Fruit fly (Drosophila melanogaster) whole organism, embryonic: ENCODE results near the gene miple2.

Experiments used
- Aef1 ChIP-seq: fragments of 200-800 bp; sonication (Bioruptor generic); IDR thresholded peaks from 3 replicates; pipeline ENCODE4 v1.3.6; 2022; ENCODE audit warnings: missing biosample characterization, missing genetic modification characterization
- Antp ChIP-seq: fragments of 200-800 bp; sonication (Bioruptor generic); optimal IDR thresholded peaks from 3 replicates; lab custom pipeline; 2016; ENCODE audit warnings: missing biosample characterization, missing genetic modification characterization
- CG11398 ChIP-seq: fragments of 200-800 bp; sonication (Bioruptor generic); optimal IDR thresholded peaks from 2 replicates; lab custom pipeline; 2016; ENCODE audit warnings: missing biosample characterization, missing genetic modification characterization
- CG1233 ChIP-seq: fragments of 200-800 bp; sonication (Bioruptor generic); optimal IDR thresholded peaks from 4 replicates; lab custom pipeline; 2018; ENCODE audit warnings: missing biosample characterization, mild to moderate bottlenecking, missing genetic modification characterization
- CG15269 ChIP-seq: fragments of 200-800 bp; sonication (Bioruptor generic); optimal IDR thresholded peaks from 2 replicates; lab custom pipeline; 2018; ENCODE audit warnings: missing biosample characterization, mild to moderate bottlenecking, missing genetic modification characterization, moderate library complexity
- CG15479 ChIP-seq: fragments of 200-800 bp; sonication (Bioruptor generic); optimal IDR thresholded peaks from 3 replicates; lab custom pipeline; 2019; ENCODE audit warnings: missing biosample characterization, mild to moderate bottlenecking, missing genetic modification characterization, moderate library complexity
- CG15514 ChIP-seq: fragments of 200-800 bp; sonication (Bioruptor generic); optimal IDR thresholded peaks from 3 replicates; lab custom pipeline; 2017; ENCODE audit warnings: missing biosample characterization, missing genetic modification characterization, mild to moderate bottlenecking, moderate library complexity, missing genetic modification reagents
- CG18619 ChIP-seq: fragments of 200-800 bp; sonication (Bioruptor generic); optimal IDR thresholded peaks from 3 replicates; lab custom pipeline; 2017; ENCODE audit warnings: missing biosample characterization, mild to moderate bottlenecking, missing genetic modification characterization
- CG18764 ChIP-seq: fragments of 200-800 bp; sonication (Bioruptor generic); optimal IDR thresholded peaks from 3 replicates; lab custom pipeline; 2016; ENCODE audit warnings: missing biosample characterization, missing genetic modification characterization
- CG3163 ChIP-seq: fragments of 200-800 bp; sonication (Bioruptor generic); optimal IDR thresholded peaks from 3 replicates; lab custom pipeline; 2016; ENCODE audit warnings: missing biosample characterization, missing genetic modification characterization
- CG33213 ChIP-seq: fragments of 200-800 bp; sonication (Bioruptor generic); optimal IDR thresholded peaks from 3 replicates; lab custom pipeline; 2016; ENCODE audit warnings: missing biosample characterization, missing genetic modification characterization
- CG3407 ChIP-seq: fragments of 200-800 bp; sonication (Bioruptor generic); optimal IDR thresholded peaks from 2 replicates; lab custom pipeline; 2018; ENCODE audit warnings: missing biosample characterization, mild to moderate bottlenecking, missing genetic modification characterization
- CG6254 ChIP-seq: fragments of 200-800 bp; sonication (Bioruptor generic); optimal IDR thresholded peaks from 3 replicates; lab custom pipeline; 2017; ENCODE audit warnings: mild to moderate bottlenecking, missing biosample characterization, missing genetic modification reagents, missing genetic modification characterization
- CG6272 ChIP-seq: fragments of 200-800 bp; sonication (Bioruptor generic); IDR thresholded peaks from 2 replicates; pipeline ENCODE4 v1.3.6; 2022; ENCODE audit warnings: missing biosample characterization, missing genetic modification characterization
- CG6654 ChIP-seq: fragments of 200-800 bp; sonication (Bioruptor generic); optimal IDR thresholded peaks from 2 replicates; lab custom pipeline; 2017; ENCODE audit warnings: missing biosample characterization, mild to moderate bottlenecking, missing genetic modification characterization
- CG6683 ChIP-seq: fragments of 200-800 bp; sonication (Bioruptor generic); optimal IDR thresholded peaks from 2 replicates; lab custom pipeline; 2017; ENCODE audit warnings: missing biosample characterization, mild to moderate bottlenecking, missing genetic modification characterization, missing genetic modification reagents
- CG8924 ChIP-seq: fragments of 200-800 bp; optimal IDR thresholded peaks from 3 replicates; lab custom pipeline; 2019; ENCODE audit warnings: missing biosample characterization, mild to moderate bottlenecking, missing genetic modification characterization, moderate library complexity
- Deaf1 ChIP-seq: fragments of 200-800 bp; optimal IDR thresholded peaks from 3 replicates; lab custom pipeline; 2019; ENCODE audit warnings: missing biosample characterization, mild to moderate bottlenecking, missing genetic modification characterization, moderate library complexity
- Fer1 ChIP-seq: fragments of 200-800 bp; sonication (Bioruptor generic); optimal IDR thresholded peaks from 2 replicates; lab custom pipeline; 2017; ENCODE audit warnings: missing biosample characterization, mild to moderate bottlenecking, missing genetic modification characterization
- H2.0 ChIP-seq: fragments of 200-800 bp; sonication (Bioruptor generic); IDR thresholded peaks from 2 replicates; pipeline ENCODE4 v1.3.6; 2022; ENCODE audit warnings: missing biosample characterization, missing genetic modification characterization
- HHEX ChIP-seq: fragments of 200-800 bp; sonication (Bioruptor generic); optimal IDR thresholded peaks from 3 replicates; lab custom pipeline; 2017; ENCODE audit warnings: missing biosample characterization, mild to moderate bottlenecking, missing genetic modification characterization, missing genetic modification reagents
- Hmr ChIP-seq: fragments of 200-800 bp; sonication (Bioruptor generic); optimal IDR thresholded peaks from 3 replicates; lab custom pipeline; 2017; ENCODE audit warnings: mild to moderate bottlenecking, missing biosample characterization, missing genetic modification reagents, missing genetic modification characterization
- Hr51 ChIP-seq, 2 experiments: fragments of 200-800 bp; sonication (Bioruptor generic); optimal IDR thresholded peaks; 2 replicates in 1 of 2; 3 replicates in 1 of 2; lab custom pipeline; 2016 to 2018; ENCODE audit warnings: missing biosample characterization in 2 of 2, missing genetic modification characterization in 2 of 2, mild to moderate bottlenecking in 1 of 2, moderate library complexity in 1 of 2
- MESR4 ChIP-seq: fragments of 200-800 bp; sonication (Bioruptor generic); optimal IDR thresholded peaks from 2 replicates; lab custom pipeline; 2018; ENCODE audit warnings: missing biosample characterization, mild to moderate bottlenecking, missing genetic modification characterization, moderate library complexity
- NC2β ChIP-seq: fragments of 200-800 bp; sonication (Bioruptor generic); optimal IDR thresholded peaks from 2 replicates; lab custom pipeline; 2016; ENCODE audit warnings: missing biosample characterization, missing genetic modification characterization
- Rfx ChIP-seq: fragments of 200-800 bp; sonication (Bioruptor generic); IDR thresholded peaks from 2 replicates; pipeline ENCODE4 v1.3.6; 2022; ENCODE audit warnings: missing biosample characterization, missing genetic modification characterization
- Sox100B ChIP-seq: fragments of 200-800 bp; sonication (Bioruptor generic); optimal IDR thresholded peaks from 3 replicates; lab custom pipeline; 2018; ENCODE audit warnings: missing biosample characterization, mild to moderate bottlenecking, missing genetic modification characterization
- abd-A ChIP-seq: fragments of 200-800 bp; sonication (Bioruptor generic); optimal IDR thresholded peaks from 3 replicates; lab custom pipeline; 2019; ENCODE audit warnings: missing biosample characterization, mild to moderate bottlenecking, missing genetic modification characterization, moderate library complexity
- ara ChIP-seq: fragments of 200-800 bp; sonication (Bioruptor generic); IDR thresholded peaks from 2 replicates; pipeline ENCODE4 v1.3.6; 2022; ENCODE audit warnings: missing biosample characterization, missing genetic modification characterization
- bbx ChIP-seq: fragments of 200-800 bp; sonication (Bioruptor generic); IDR thresholded peaks from 2 replicates; pipeline ENCODE4 v1.3.6; 2022; ENCODE audit warnings: missing biosample characterization, missing genetic modification characterization; ENCODE audit not compliant: partially characterized antibody
- croc ChIP-seq: fragments of 200-800 bp; sonication (Bioruptor generic); conservative IDR thresholded peaks from 3 replicates; pipeline ENCODE4 v1.3.6; 2022; ENCODE audit warnings: missing biosample characterization, missing genetic modification characterization
- danr ChIP-seq: fragments of 200-800 bp; sonication (Bioruptor generic); IDR thresholded peaks from 2 replicates; pipeline ENCODE4 v1.3.6; 2022; ENCODE audit warnings: missing biosample characterization, missing genetic modification characterization
- gro ChIP-seq: fragments of 200-800 bp; sonication (Bioruptor generic); optimal IDR thresholded peaks from 2 replicates; lab custom pipeline; 2016; ENCODE audit warnings: missing biosample characterization, missing genetic modification characterization
- gsb-n ChIP-seq: fragments of 200-800 bp; sonication (Bioruptor generic); optimal IDR thresholded peaks from 3 replicates; lab custom pipeline; 2018; ENCODE audit warnings: missing biosample characterization, mild to moderate bottlenecking, missing genetic modification characterization
- gt ChIP-seq: fragments of 200-800 bp; sonication (Bioruptor generic); IDR thresholded peaks from 2 replicates; pipeline ENCODE4 v1.3.6; 2022; ENCODE audit warnings: missing biosample characterization, missing genetic modification characterization
- hkb ChIP-seq, 2 experiments: fragments of 200-800 bp in 1 of 2; fragments of >200 bp in 1 of 2; sonication (Bioruptor generic) in 1 of 2; IDR thresholded peaks in 1 of 2; optimal IDR thresholded peaks in 1 of 2; 2 replicates each; pipeline versions ENCODE4 v1.3.6 to Lab custom; 2017 to 2022; ENCODE audit warnings: missing biosample characterization in 1 of 2, missing genetic modification characterization in 1 of 2
- org-1 ChIP-seq: fragments of 200-800 bp; sonication (Bioruptor generic); optimal IDR thresholded peaks from 2 replicates; lab custom pipeline; 2017; ENCODE audit warnings: missing biosample characterization, missing genetic modification characterization
- pan ChIP-seq, 4 experiments: fragments of >200 bp in 3 of 4; fragments of 200-800 bp in 1 of 4; sonication (Bioruptor generic) in 1 of 4; optimal IDR thresholded peaks in 3 of 4; IDR thresholded peaks in 1 of 4; 2 replicates each; pipeline versions ENCODE4 v1.3.6 to Lab custom; 2017 to 2022; ENCODE audit warnings: missing biosample characterization in 2 of 4, missing genetic modification characterization in 2 of 4, mixed read lengths in 1 of 4
- pros ChIP-seq: fragments of 200-800 bp; sonication (Bioruptor generic); optimal IDR thresholded peaks from 3 replicates; lab custom pipeline; 2019; ENCODE audit warnings: missing biosample characterization, mild to moderate bottlenecking, missing genetic modification characterization, moderate library complexity
- pum ChIP-seq: fragments of 200-800 bp; sonication (Bioruptor generic); optimal IDR thresholded peaks from 2 replicates; lab custom pipeline; 2016; ENCODE audit warnings: missing biosample characterization, missing genetic modification characterization
- seq ChIP-seq: fragments of 200-800 bp; sonication (Bioruptor generic); IDR thresholded peaks from 2 replicates; pipeline ENCODE4 v1.3.6; 2022; ENCODE audit warnings: missing biosample characterization, missing genetic modification characterization
- sima ChIP-seq: fragments of 200-800 bp; sonication (Bioruptor generic); optimal IDR thresholded peaks from 2 replicates; lab custom pipeline; 2016; ENCODE audit warnings: missing biosample characterization, missing genetic modification characterization
- sna ChIP-seq: fragments of 200-800 bp; sonication (Bioruptor generic); IDR thresholded peaks from 2 replicates; pipeline ENCODE4 v1.3.6; 2022; ENCODE audit warnings: missing biosample characterization, missing genetic modification characterization; ENCODE audit not compliant: partially characterized antibody
- usp ChIP-seq: fragments of >200 bp; optimal IDR thresholded peaks from 2 replicates; lab custom pipeline; 2017; ENCODE audit warnings: missing biosample characterization, missing genetic modification characterization
- vfl ChIP-seq: fragments of 200-800 bp; sonication (Bioruptor generic); optimal IDR thresholded peaks from 2 replicates; lab custom pipeline; 2016; ENCODE audit warnings: missing biosample characterization, missing genetic modification characterization
- wek ChIP-seq: fragments of 200-800 bp; sonication (Bioruptor generic); optimal IDR thresholded peaks from 3 replicates; lab custom pipeline; 2018; ENCODE audit warnings: missing biosample characterization, mild to moderate bottlenecking, missing genetic modification characterization, moderate library complexity
- zfh1 ChIP-seq: fragments of 200-800 bp; sonication (Bioruptor generic); IDR thresholded peaks from 3 replicates; pipeline ENCODE4 v1.3.6; 2022; ENCODE audit warnings: missing biosample characterization, missing genetic modification characterization

Gene miple2

DNA sequence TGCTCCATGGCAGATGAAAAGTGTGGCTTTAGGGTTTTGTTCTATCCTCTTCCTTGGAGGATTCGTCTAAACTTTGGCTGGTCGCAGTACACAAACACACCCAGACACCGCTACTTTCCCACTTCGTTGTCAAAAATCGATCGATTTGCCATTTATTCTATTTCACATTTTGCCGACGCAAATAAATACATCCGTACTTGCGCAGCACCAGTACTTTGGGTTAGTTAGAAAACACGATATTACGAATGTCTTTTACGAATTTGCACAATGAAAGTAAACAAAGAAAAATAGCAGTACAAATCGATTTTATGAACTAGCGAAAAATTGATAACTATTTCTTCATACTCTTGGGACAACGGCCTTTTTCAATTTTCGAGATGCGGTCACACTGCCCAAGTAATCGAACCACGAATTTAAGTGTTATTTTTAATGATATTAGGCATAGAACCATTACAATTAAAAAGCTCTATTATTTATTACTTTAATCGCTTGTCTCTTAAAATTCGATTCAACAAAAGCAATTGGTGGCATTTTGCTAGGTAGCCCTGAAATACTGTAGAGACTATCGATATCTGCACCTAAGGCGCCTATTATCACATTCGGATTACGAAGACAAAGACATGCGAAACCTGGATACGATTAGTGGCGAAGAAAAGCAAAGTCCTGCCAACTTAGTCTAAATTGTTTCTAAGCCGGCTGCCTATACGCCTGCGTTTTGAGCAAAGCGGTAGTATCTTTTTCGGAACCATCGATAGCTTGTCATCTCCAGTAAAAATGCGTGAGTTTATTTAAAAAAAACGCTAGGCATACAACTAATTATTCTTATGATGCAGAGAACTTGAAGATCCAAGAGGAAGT, 13.2 kb upstream of the miple2 start, which contains the start of the genes DIP2 and wac (continued):
- TF ChIP-seq CG15514 (GFP tag; lab: Kevin White, UChicago) (peak; percentile 97), bbx (GFP tag; lab: Robert Waterston, UW) (peak; percentile 90), CG1233 (GFP tag; lab: Kevin White, UChicago) (peak; percentile 49), Hr51 (GFP tag; optimal IDR thresholded peaks at IDR 0.05; lab: Kevin White, UChicago) (peak in 1 of 2 experiments; percentile 82), NC2β (GFP tag; lab: Kevin White, UChicago) (peak; percentile 77), sna (peak; percentile 85), CG3407 (GFP tag; lab: Kevin White, UChicago) (no peak), CG6254 (GFP tag; lab: Kevin White, UChicago) (peak; percentile 10), sima (GFP tag; lab: Kevin White, UChicago) (no peak), zfh1 (GFP tag; lab: Robert Waterston, UW) (peak; percentile 85), CG18764 (peak; percentile 74), MESR4 (GFP tag; lab: Kevin White, UChicago) (peak; percentile 51), ara (GFP tag; lab: Robert Waterston, UW) (peak; percentile 56; the same call in 1 of the 2 replicates), seq (GFP tag; lab: Robert Waterston, UW) (no peak; the same call in 1 of the 2 replicates), abd-A (tag; lab: Kevin White, UChicago) (no peak), Sox100B (GFP tag; lab: Kevin White, UChicago) (no peak), CG15269 (tag; lab: Kevin White, UChicago) (no peak), CG15479 (GFP tag; lab: Kevin White, UChicago) (peak; percentile 6), gro (GFP tag; lab: Kevin White, UChicago) (peak; percentile 75), Fer1 (GFP tag; lab: Kevin White, UChicago) (peak; percentile 53), H2.0 (GFP tag; lab: Robert Waterston, UW) (peak; percentile 59; the same call in 1 of the 2 replicates), CG6683 (GFP tag; lab: Kevin White, UChicago) (peak; percentile 6), pum (peak; percentile 86), CG6272 (GFP tag; lab: Robert Waterston, UW) (peak; percentile 77), Rfx (peak; percentile 92), HHEX (GFP tag; lab: Kevin White, UChicago) (peak; percentile 11), pan (optimal IDR thresholded peaks at IDR 0.05; lab: Kevin White, UChicago) (no peak), pan (GFP tag; optimal IDR thresholded peaks at IDR 0.05 in 1 of 2, IDR thresholded peaks at IDR 0.05 in 1 of 2) (peak in 1 of 2 experiments; percentile 68), hkb (optimal IDR thresholded peaks at IDR 0.05; lab: Kevin White, UChicago) (no peak), hkb (GFP tag; IDR thresholded peaks at IDR 0.05; lab: Robert Waterston, UW) (peak; percentile 58; the same call in 1 of the 2 replicates), CG33213 (GFP tag; lab: Kevin White, UChicago) (peak; percentile 91), Antp (GFP tag; lab: Kevin White, UChicago) (peak; percentile 94), wek (GFP tag; lab: Kevin White, UChicago) (no peak), gsb-n (tag; lab: Kevin White, UChicago) (no peak), pros (GFP tag; lab: Kevin White, UChicago) (peak; percentile 97), Deaf1 (tag; lab: Kevin White, UChicago) (peak; percentile 89), Hmr (GFP tag; lab: Kevin White, UChicago) (no peak), CG3163 (peak; percentile 75), usp (no peak), CG11398 (peak; percentile 72), danr (GFP tag; lab: Robert Waterston, UW) (no peak), gt (GFP tag; lab: Robert Waterston, UW) (no peak), CG18619 (GFP tag; lab: Kevin White, UChicago) (no peak), croc (GFP tag; lab: Robert Waterston, UW) (no peak), vfl (peak; percentile 82), CG8924 (peak; percentile 74), org-1 (GFP tag; lab: Kevin White, UChicago) (no peak), Aef1 (GFP tag; lab: Robert Waterston, UW) (peak; percentile 54; the same call in 2 of the 3 replicates), CG6654 (no peak)
